Worm (Caenorhabditis elegans) whole organism, midembryonic: ENCODE measurements around the gene T02D1.8.

ENCODE experiments used
- flt-1 ChIP-seq: fragments of 200-800 bp; sonication (Bioruptor generic); IDR thresholded peaks from 2 replicates; pipeline ENCODE4 v1.3.6; 2022; ENCODE audit warnings: missing genetic modification characterization, missing compliant biosample characterization
- med-1 ChIP-seq: sonication (generic microtip); optimal IDR thresholded peaks from 2 replicates; lab custom pipeline; 2017; ENCODE audit warnings: missing genetic modification characterization, mild to moderate bottlenecking, missing compliant biosample characterization, antibody characterized with exemption, missing genetic modification reagents; ENCODE audit not compliant: insufficient read depth

- TF ChIP-seq med-1 (GFP tag; lab: Kevin White, UChicago), result no peak
- no peak for TF ChIP-seq flt-1 (GFP tag; lab: Robert Waterston, UW)
Measured at ce11 chrIV:17387442-17387967, at the start of gene T02D1.8.
